Fruit fly (Drosophila melanogaster) whole organism, wandering third instar larva: ENCODE data around the gene CG13032.
A peak's percentile ranks its signal among the peaks of the same experiment; 100 is the strongest.

Source experiments
- Abd-B ChIP-seq: fragments of >200 bp; optimal IDR thresholded peaks from 2 replicates; lab custom pipeline; 2017; ENCODE audit warnings: missing biosample characterization, missing genetic modification characterization
- CG32264 ChIP-seq: fragments of 200-800 bp; sonication (Bioruptor generic); optimal IDR thresholded peaks from 2 replicates; lab custom pipeline; 2016; ENCODE audit warnings: missing biosample characterization, missing genetic modification characterization
- CG9705 ChIP-seq: fragments of 200-800 bp; sonication (Bioruptor generic); optimal IDR thresholded peaks from 2 replicates; lab custom pipeline; 2018; ENCODE audit warnings: missing biosample characterization, mild to moderate bottlenecking, missing genetic modification characterization
- CrebA ChIP-seq: fragments of 200-800 bp; sonication (Bioruptor generic); optimal IDR thresholded peaks from 2 replicates; lab custom pipeline; 2016; ENCODE audit warnings: missing biosample characterization, mild to moderate bottlenecking, missing genetic modification characterization, borderline replicate concordance
- Dfd ChIP-seq: fragments of >200 bp; optimal IDR thresholded peaks from 2 replicates; lab custom pipeline; 2017; ENCODE audit warnings: missing biosample characterization, missing genetic modification characterization
- Dif ChIP-seq: fragments of 200-275, 200-300 bp; sonication (Bioruptor generic); optimal IDR thresholded peaks from 2 replicates; lab custom pipeline; 2018; ENCODE audit warnings: missing biosample characterization, missing genetic modification characterization; ENCODE audit not compliant: partially characterized antibody
- GATAd ChIP-seq: sonication (Bioruptor generic); optimal IDR thresholded peaks from 2 replicates; lab custom pipeline; 2016; ENCODE audit warnings: missing biosample characterization, missing genetic modification characterization
- HLH106 ChIP-seq: fragments of 200-800 bp; optimal IDR thresholded peaks from 3 replicates; lab custom pipeline; 2019; ENCODE audit warnings: missing biosample characterization, mild to moderate bottlenecking, missing genetic modification characterization, moderate library complexity
- Hnf4 ChIP-seq: fragments of 200-800 bp; sonication (Bioruptor generic); optimal IDR thresholded peaks from 2 replicates; lab custom pipeline; 2016; ENCODE audit warnings: missing biosample characterization, mild to moderate bottlenecking, missing genetic modification characterization
- Hr78 ChIP-seq: fragments of >200 bp; optimal IDR thresholded peaks from 2 replicates; lab custom pipeline; 2017; ENCODE audit warnings: missing biosample characterization, missing genetic modification characterization
- Hr83 ChIP-seq: fragments of 200-300 bp; sonication (Bioruptor generic); optimal IDR thresholded peaks from 2 replicates; lab custom pipeline; 2016; ENCODE audit warnings: missing biosample characterization, mild to moderate bottlenecking, missing genetic modification characterization, moderate library complexity; ENCODE audit not compliant: poor library complexity, severe bottlenecking
- Jra ChIP-seq: sonication (Bioruptor generic); optimal IDR thresholded peaks from 2 replicates; lab custom pipeline; 2016; ENCODE audit warnings: missing biosample characterization, missing genetic modification characterization
- Mio ChIP-seq: sonication (Bioruptor generic); optimal IDR thresholded peaks from 2 replicates; lab custom pipeline; 2016; ENCODE audit warnings: missing biosample characterization, missing genetic modification characterization
- Myc ChIP-seq: fragments of >200 bp; optimal IDR thresholded peaks from 2 replicates; lab custom pipeline; 2017
- N ChIP-seq: fragments of >200 bp; optimal IDR thresholded peaks from 2 replicates; lab custom pipeline; 2018; ENCODE audit warnings: missing biosample characterization, missing external identifiers, missing genetic modification characterization
- OdsH ChIP-seq: fragments of 200-800 bp; sonication (Bioruptor generic); optimal IDR thresholded peaks from 2 replicates; lab custom pipeline; 2016; ENCODE audit warnings: missing biosample characterization, mild to moderate bottlenecking, missing genetic modification characterization
- Rel ChIP-seq, 2 experiments: fragments of 200-800 bp; sonication (Bioruptor generic) in 1 of 2; optimal IDR thresholded peaks; 2 replicates in 1 of 2; 3 replicates in 1 of 2; lab custom pipeline; 2016 to 2019; ENCODE audit warnings: mild to moderate bottlenecking in 2 of 2, missing biosample characterization in 2 of 2, missing genetic modification characterization in 2 of 2, moderate library complexity in 1 of 2
- Sp1 ChIP-seq: fragments of 200-800 bp; sonication (Bioruptor generic); optimal IDR thresholded peaks from 3 replicates; lab custom pipeline; 2019; ENCODE audit warnings: missing biosample characterization, mild to moderate bottlenecking, missing genetic modification characterization, moderate library complexity
- Vsx2 ChIP-seq: fragments of 200-300, 225-300 bp; sonication (Bioruptor generic); optimal IDR thresholded peaks from 2 replicates; lab custom pipeline; 2018; ENCODE audit warnings: missing biosample characterization, missing genetic modification characterization; ENCODE audit not compliant: partially characterized antibody
- br ChIP-seq: fragments of 200-800 bp; sonication (Bioruptor generic); optimal IDR thresholded peaks from 2 replicates; lab custom pipeline; 2016; ENCODE audit warnings: missing biosample characterization, missing genetic modification characterization
- brk ChIP-seq: fragments of 200-800 bp; sonication (Bioruptor generic); optimal IDR thresholded peaks from 2 replicates; lab custom pipeline; 2016; ENCODE audit warnings: missing biosample characterization, mild to moderate bottlenecking, missing genetic modification characterization
- dl ChIP-seq, 2 experiments: fragments of 175-275, 200-275 bp in 1 of 2; fragments of 200-275 bp in 1 of 2; sonication (Bioruptor generic); optimal IDR thresholded peaks; lab custom pipeline; 2018; ENCODE audit warnings: mild to moderate bottlenecking in 2 of 2, missing biosample characterization in 2 of 2, missing genetic modification characterization in 2 of 2, moderate library complexity in 2 of 2; ENCODE audit not compliant: partially characterized antibody in 2 of 2, insufficient read depth in 1 of 2
- dmrt93B ChIP-seq: fragments of 200-800 bp; sonication (Bioruptor generic); optimal IDR thresholded peaks from 2 replicates; lab custom pipeline; 2018; ENCODE audit warnings: missing biosample characterization, mild to moderate bottlenecking, missing genetic modification characterization
- dsf ChIP-seq: sonication (Bioruptor generic); optimal IDR thresholded peaks from 2 replicates; lab custom pipeline; 2016; ENCODE audit warnings: missing biosample characterization, missing genetic modification characterization, borderline replicate concordance
- ey ChIP-seq: fragments of 200-800 bp; sonication (Bioruptor generic); optimal IDR thresholded peaks from 2 replicates; lab custom pipeline; 2016; ENCODE audit warnings: missing biosample characterization, missing genetic modification characterization
- foxo ChIP-seq, 2 experiments: fragments of 200-800 bp; sonication (Bioruptor generic); optimal IDR thresholded peaks; 2 replicates in 1 of 2; 3 replicates in 1 of 2; lab custom pipeline; 2016 to 2017; ENCODE audit warnings: missing biosample characterization in 2 of 2, missing genetic modification characterization in 2 of 2
- fru ChIP-seq: fragments of 200-800 bp; sonication (Bioruptor generic); optimal IDR thresholded peaks from 3 replicates; lab custom pipeline; 2016; ENCODE audit warnings: missing biosample characterization, mild to moderate bottlenecking, missing genetic modification characterization
- h ChIP-seq: fragments of 200-800 bp; sonication (Bioruptor generic); optimal IDR thresholded peaks from 3 replicates; lab custom pipeline; 2016; ENCODE audit warnings: missing biosample characterization, mild to moderate bottlenecking, missing genetic modification characterization
- jim ChIP-seq: fragments of 175-275, 200-325 bp; sonication (Bioruptor generic); optimal IDR thresholded peaks from 2 replicates; lab custom pipeline; 2016; ENCODE audit warnings: missing biosample characterization, mild to moderate bottlenecking, missing genetic modification characterization
- lola ChIP-seq: fragments of >200 bp; optimal IDR thresholded peaks from 2 replicates; lab custom pipeline; 2017; ENCODE audit warnings: missing biosample characterization, missing genetic modification characterization
- pan ChIP-seq: fragments of >200 bp; optimal IDR thresholded peaks from 2 replicates; lab custom pipeline; 2017
- psq ChIP-seq: fragments of 200-800 bp; sonication (Bioruptor generic); optimal IDR thresholded peaks from 3 replicates; lab custom pipeline; 2017; ENCODE audit warnings: missing biosample characterization, mild to moderate bottlenecking, missing genetic modification characterization, moderate library complexity
- rgr ChIP-seq: fragments of 200-800 bp; sonication (Bioruptor generic); optimal IDR thresholded peaks from 3 replicates; lab custom pipeline; 2016; ENCODE audit warnings: missing biosample characterization, mild to moderate bottlenecking, missing genetic modification characterization
- sage ChIP-seq: fragments of 200-800 bp; sonication (Bioruptor generic); optimal IDR thresholded peaks from 2 replicates; lab custom pipeline; 2016; ENCODE audit warnings: missing biosample characterization, mild to moderate bottlenecking, missing genetic modification characterization
- sv ChIP-seq: fragments of 200-800 bp; sonication (Bioruptor generic); optimal IDR thresholded peaks from 3 replicates; lab custom pipeline; 2016; ENCODE audit warnings: missing biosample characterization, missing genetic modification characterization
- tai ChIP-seq: sonication (Bioruptor generic); optimal IDR thresholded peaks from 2 replicates; lab custom pipeline; 2016; ENCODE audit warnings: missing biosample characterization, missing genetic modification characterization
- usp ChIP-seq: fragments of >200 bp; optimal IDR thresholded peaks from 2 replicates; lab custom pipeline; 2017; ENCODE audit warnings: missing biosample characterization, missing genetic modification characterization
- woc ChIP-seq: sonication (Bioruptor generic); optimal IDR thresholded peaks from 2 replicates; lab custom pipeline; 2016; ENCODE audit warnings: missing biosample characterization, mild to moderate bottlenecking, missing genetic modification characterization

The CG13032 gene

DNA sequence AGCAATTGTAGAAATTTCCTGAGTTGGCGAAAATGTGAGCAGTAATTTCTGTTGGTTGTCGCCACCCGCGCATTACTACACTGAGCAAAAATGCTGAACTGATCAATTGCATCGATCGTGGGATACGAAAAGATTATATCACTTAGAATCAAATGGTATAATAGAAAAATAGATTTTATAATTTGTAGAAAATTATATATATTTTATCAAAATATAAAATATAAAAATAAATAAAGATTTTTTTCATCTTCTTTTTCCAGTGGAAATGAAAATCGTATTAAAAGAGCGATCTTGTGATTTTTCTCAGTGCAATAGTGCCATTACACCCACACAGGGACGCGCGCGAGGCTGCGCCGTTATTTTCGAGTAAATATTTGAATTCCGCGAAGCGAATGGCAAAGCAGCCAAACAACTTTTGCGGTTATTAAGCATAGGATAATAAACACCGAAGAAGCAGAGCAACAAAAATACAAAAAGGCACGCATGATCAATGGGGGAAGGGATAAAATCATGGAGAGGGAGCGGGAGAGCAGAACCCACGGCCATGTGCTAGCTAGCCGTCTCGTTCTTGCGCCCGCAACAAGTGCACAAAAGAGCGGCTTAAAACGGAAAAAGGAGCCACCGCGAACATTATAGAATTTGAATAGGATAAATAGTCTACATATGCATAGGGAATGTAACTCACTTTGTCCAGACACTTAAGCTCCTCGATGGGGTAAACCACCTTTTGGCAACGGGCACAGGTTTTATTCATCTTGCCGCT is 36.7 kb downstream of the CG13032 start:
- TF ChIP-seq Hr78 (no peak), foxo (GFP tag; optimal IDR thresholded peaks at IDR 0.05; lab: Kevin White, UChicago) (peak in 1 of 2 experiments; percentile 65), fru (peak; percentile 24), Vsx2 (GFP tag; lab: Kevin White, UChicago) (no peak), dmrt93B (GFP tag; lab: Kevin White, UChicago) (peak; percentile 24), ey (GFP tag; lab: Kevin White, UChicago) (peak; percentile 17), HLH106 (peak; percentile 71), sage (no peak), woc (GFP tag; lab: Kevin White, UChicago) (no peak), brk (no peak), CG9705 (GFP tag; lab: Kevin White, UChicago) (peak; percentile 4), jim (GFP tag; lab: Kevin White, UChicago) (no peak), CrebA (no peak), rgr (peak; percentile 27), CG32264 (GFP tag; lab: Kevin White, UChicago) (no peak), N (GFP tag; lab: Kevin White, UChicago) (no peak), pan (lab: Kevin White, UChicago) (no peak), Sp1 (GFP tag; lab: Kevin White, UChicago) (peak; percentile 48), Myc (lab: Kevin White, UChicago) (no peak), h (GFP tag; lab: Kevin White, UChicago) (peak; percentile 17), tai (GFP tag; lab: Kevin White, UChicago) (no peak), lola (no peak), Dif (GFP tag; lab: Kevin White, UChicago) (no peak), sv (GFP tag; lab: Kevin White, UChicago) (no peak), Rel (GFP tag; optimal IDR thresholded peaks at IDR 0.05; lab: Kevin White, UChicago) (no peak), Rel (tag; optimal IDR thresholded peaks at IDR 0.05; lab: Kevin White, UChicago) (no peak), usp (GFP tag; lab: Kevin White, UChicago) (no peak), dl (GFP tag; optimal IDR thresholded peaks at IDR 0.05; lab: Kevin White, UChicago; ENCODE audit: insufficient read depth in 1 of 2, partially characterized antibody in 2 of 2) (no peak), dsf (GFP tag; lab: Kevin White, UChicago) (no peak), Dfd (no peak), Jra (GFP tag; lab: Kevin White, UChicago) (no peak), Hr83 (GFP tag; lab: Kevin White, UChicago) (no peak), br (no peak), Abd-B (GFP tag; lab: Kevin White, UChicago) (no peak), Hnf4 (GFP tag; lab: Kevin White, UChicago) (no peak), psq (GFP tag; lab: Kevin White, UChicago) (peak; percentile 24), OdsH (peak; percentile 21), GATAd (GFP tag; lab: Kevin White, UChicago) (no peak), Mio (GFP tag; lab: Kevin White, UChicago) (no peak)

- peak; percentile 44 for TF ChIP-seq Sp1 (GFP tag; lab: Kevin White, UChicago)
- peak; percentile 86 for TF ChIP-seq Myc (lab: Kevin White, UChicago)
- no peak for TF ChIP-seq ey (GFP tag; lab: Kevin White, UChicago)
- TF ChIP-seq sage: no peak
- TF ChIP-seq h (GFP tag; lab: Kevin White, UChicago): peak; percentile 56
- no peak for TF ChIP-seq Abd-B (GFP tag; lab: Kevin White, UChicago)
- TF ChIP-seq HLH106: no peak
- TF ChIP-seq Dif (GFP tag; lab: Kevin White, UChicago): peak; percentile 17
- TF ChIP-seq Mio (GFP tag; lab: Kevin White, UChicago): no peak
- TF ChIP-seq sv (GFP tag; lab: Kevin White, UChicago): no peak
- TF ChIP-seq OdsH: no peak
- TF ChIP-seq dsf (GFP tag; lab: Kevin White, UChicago): peak; percentile 41
- TF ChIP-seq Hr78: no peak
- no peak for TF ChIP-seq GATAd (GFP tag; lab: Kevin White, UChicago)
- no peak for TF ChIP-seq woc (GFP tag; lab: Kevin White, UChicago)
- TF ChIP-seq tai (GFP tag; lab: Kevin White, UChicago): no peak
- TF ChIP-seq foxo (GFP tag; optimal IDR thresholded peaks at IDR 0.05; lab: Kevin White, UChicago): peak in 1 of 2 experiments; percentile 45
- TF ChIP-seq Vsx2 (GFP tag; lab: Kevin White, UChicago): no peak
- TF ChIP-seq fru: no peak
- no peak for TF ChIP-seq br
- TF ChIP-seq dmrt93B (GFP tag; lab: Kevin White, UChicago): no peak
- no peak for TF ChIP-seq Rel (GFP tag; optimal IDR thresholded peaks at IDR 0.05; lab: Kevin White, UChicago)
- peak; percentile 42 for TF ChIP-seq Rel (tag; optimal IDR thresholded peaks at IDR 0.05; lab: Kevin White, UChicago)
- TF ChIP-seq CG32264 (GFP tag; lab: Kevin White, UChicago): no peak
- no peak for TF ChIP-seq dl (GFP tag; optimal IDR thresholded peaks at IDR 0.05; lab: Kevin White, UChicago; ENCODE audit: insufficient read depth in 1 of 2, partially characterized antibody in 2 of 2)
- no peak for TF ChIP-seq CrebA
- peak; percentile 43 for TF ChIP-seq Hr83 (GFP tag; lab: Kevin White, UChicago)
- TF ChIP-seq brk: no peak
- TF ChIP-seq pan (lab: Kevin White, UChicago): no peak
- no peak for TF ChIP-seq jim (GFP tag; lab: Kevin White, UChicago)
- no peak for TF ChIP-seq psq (GFP tag; lab: Kevin White, UChicago)
- TF ChIP-seq Jra (GFP tag; lab: Kevin White, UChicago): peak; percentile 47
- TF ChIP-seq lola: no peak
- no peak for TF ChIP-seq Hnf4 (GFP tag; lab: Kevin White, UChicago)
- no peak for TF ChIP-seq N (GFP tag; lab: Kevin White, UChicago)
- TF ChIP-seq usp (GFP tag; lab: Kevin White, UChicago): no peak
- TF ChIP-seq rgr: peak; percentile 41
- no peak for TF ChIP-seq Dfd
These were observed 37.9 kb downstream of the CG13032 start, which contains the start of the genes CG43954, Lasp and Dab for dm6 chr3L:16711430-16712228. Gene CG43954 (minus strand): TSS chr3L:16711677. Gene Lasp (minus strand): TSS chr3L:16711677. Gene Dab (plus strand): TSS chr3L:16712126.
